Worm (Caenorhabditis elegans) whole organism, L1 larva: ENCODE measurements around the gene F59B10.2.

Experiments used
- ets-5 ChIP-seq: fragments of 200-800 bp; sonication (Bioruptor generic); IDR thresholded peaks from 2 replicates; pipeline ENCODE4 v1.3.6; 2022; ENCODE audit warnings: missing genetic modification characterization, missing compliant biosample characterization
- fkh-10 ChIP-seq: sonication (generic microtip); optimal IDR thresholded peaks from 2 replicates; lab custom pipeline; 2017; ENCODE audit warnings: missing biosample characterization, missing genetic modification reagents, missing genetic modification characterization
- mep-1 ChIP-seq: fragments of 150-350 bp; optimal IDR thresholded peaks from 2 replicates; lab custom pipeline; 2014; ENCODE audit warnings: missing biosample characterization, missing genetic modification characterization
- pag-3 ChIP-seq: sonication (generic microtip); optimal IDR thresholded peaks from 2 replicates; lab custom pipeline; 2017; ENCODE audit warnings: missing genetic modification characterization, mild to moderate bottlenecking, missing compliant biosample characterization, antibody characterized with exemption, borderline replicate concordance; ENCODE audit not compliant: insufficient read depth

ce11 chrII:10516375-10516774 is 6.7 kb upstream of the F59B10.2 start:
- TF ChIP-seq ets-5 (GFP tag; lab: Robert Waterston, UW) (no peak), pag-3 (tag; lab: Kevin White, UChicago) (no peak), mep-1 (tag; lab: Kevin White, UChicago) (no peak), fkh-10 (no peak)
